Fruit fly (Drosophila melanogaster) whole organism, embryonic: ENCODE measurements around the gene CG11593.

ENCODE experiments used
- Bgb ChIP-seq: fragments of 200-800 bp; sonication (Bioruptor generic); IDR thresholded peaks from 2 replicates; pipeline ENCODE4 v1.3.6; 2022; ENCODE audit warnings: missing biosample characterization, missing genetic modification characterization; ENCODE audit not compliant: partially characterized antibody
- CG11695 ChIP-seq: fragments of 200-800 bp; sonication (Bioruptor generic); IDR thresholded peaks from 3 replicates; pipeline ENCODE4 v1.3.6; 2022; ENCODE audit warnings: missing biosample characterization, missing genetic modification characterization
- CG12071 ChIP-seq: fragments of 200-800 bp; sonication (Bioruptor generic); optimal IDR thresholded peaks from 3 replicates; lab custom pipeline; 2018; ENCODE audit warnings: missing biosample characterization, mild to moderate bottlenecking, missing genetic modification characterization
- CG12769 ChIP-seq: fragments of 200-800 bp; sonication (Bioruptor generic); optimal IDR thresholded peaks from 2 replicates; lab custom pipeline; 2019; ENCODE audit warnings: missing biosample characterization, mild to moderate bottlenecking, missing genetic modification characterization, moderate library complexity
- CG14441 ChIP-seq: fragments of 200-800 bp; sonication (Bioruptor generic); IDR thresholded peaks from 2 replicates; pipeline ENCODE4 v1.3.6; 2022; ENCODE audit warnings: missing biosample characterization, missing genetic modification characterization
- CG15696 ChIP-seq: fragments of 200-800 bp; sonication (Bioruptor generic); optimal IDR thresholded peaks from 2 replicates; lab custom pipeline; 2019; ENCODE audit warnings: missing biosample characterization, mild to moderate bottlenecking, missing genetic modification characterization, moderate library complexity
- CG1603 ChIP-seq: fragments of 200-800 bp; sonication (Bioruptor generic); optimal IDR thresholded peaks from 2 replicates; lab custom pipeline; 2019; ENCODE audit warnings: missing biosample characterization, mild to moderate bottlenecking, missing genetic modification characterization, moderate library complexity
- CG3407 ChIP-seq: fragments of 200-800 bp; sonication (Bioruptor generic); optimal IDR thresholded peaks from 2 replicates; lab custom pipeline; 2018; ENCODE audit warnings: missing biosample characterization, mild to moderate bottlenecking, missing genetic modification characterization
- CG34422 ChIP-seq: fragments of 200-800 bp; sonication (Bioruptor generic); IDR thresholded peaks from 3 replicates; pipeline ENCODE4 v1.3.6; 2022; ENCODE audit warnings: missing biosample characterization, missing genetic modification characterization
- CG3995 ChIP-seq: fragments of 200-800 bp; sonication (Bioruptor generic); optimal IDR thresholded peaks from 3 replicates; lab custom pipeline; 2016; ENCODE audit warnings: missing biosample characterization, missing genetic modification characterization
- CG4328 ChIP-seq: fragments of 200-800 bp; sonication (Bioruptor generic); optimal IDR thresholded peaks from 3 replicates; lab custom pipeline; 2017; ENCODE audit warnings: missing biosample characterization, missing genetic modification reagents, missing genetic modification characterization
- CG4404 ChIP-seq: fragments of 200-800 bp; sonication (Bioruptor generic); IDR thresholded peaks from 2 replicates; pipeline ENCODE4 v1.3.6; 2022; ENCODE audit warnings: missing biosample characterization, missing genetic modification characterization
- CG4707 ChIP-seq: fragments of 200-800 bp; sonication (Bioruptor generic); optimal IDR thresholded peaks from 2 replicates; lab custom pipeline; 2018; ENCODE audit warnings: missing biosample characterization, mild to moderate bottlenecking, missing genetic modification characterization, moderate library complexity
- CG5245 ChIP-seq: fragments of 200-800 bp; sonication (Bioruptor generic); optimal IDR thresholded peaks from 3 replicates; lab custom pipeline; 2016; ENCODE audit warnings: missing biosample characterization, missing genetic modification characterization
- CG6175 ChIP-seq: fragments of 200-800 bp; sonication (Bioruptor generic); IDR thresholded peaks from 3 replicates; pipeline ENCODE4 v1.3.6; 2022; ENCODE audit warnings: missing biosample characterization, missing genetic modification characterization
- CG6683 ChIP-seq: fragments of 200-800 bp; sonication (Bioruptor generic); optimal IDR thresholded peaks from 2 replicates; lab custom pipeline; 2017; ENCODE audit warnings: missing biosample characterization, mild to moderate bottlenecking, missing genetic modification characterization, missing genetic modification reagents
- CG8924 ChIP-seq: fragments of 200-800 bp; optimal IDR thresholded peaks from 3 replicates; lab custom pipeline; 2019; ENCODE audit warnings: missing biosample characterization, mild to moderate bottlenecking, missing genetic modification characterization, moderate library complexity
- CG9797 ChIP-seq: fragments of 200-800 bp; sonication (Bioruptor generic); optimal IDR thresholded peaks from 3 replicates; lab custom pipeline; 2018; ENCODE audit warnings: missing biosample characterization, mild to moderate bottlenecking, missing genetic modification characterization
- Dek ChIP-seq: fragments of 200-800 bp; sonication (Bioruptor generic); optimal IDR thresholded peaks from 3 replicates; lab custom pipeline; 2019; ENCODE audit warnings: missing biosample characterization, mild to moderate bottlenecking, missing genetic modification characterization, moderate library complexity
- Doc3 ChIP-seq: fragments of 200-800 bp; sonication (Bioruptor generic); IDR thresholded peaks from 3 replicates; pipeline ENCODE4 v1.3.6; 2022; ENCODE audit warnings: missing biosample characterization, missing genetic modification characterization; ENCODE audit not compliant: partially characterized antibody
- E2f2 ChIP-seq: fragments of 200-800 bp; sonication (Bioruptor generic); IDR thresholded peaks from 2 replicates; pipeline ENCODE4 v1.3.6; 2022; ENCODE audit warnings: missing biosample characterization, missing genetic modification characterization
- H2.0 ChIP-seq: fragments of 200-800 bp; sonication (Bioruptor generic); IDR thresholded peaks from 2 replicates; pipeline ENCODE4 v1.3.6; 2022; ENCODE audit warnings: missing biosample characterization, missing genetic modification characterization
- Hr78 ChIP-seq, 2 experiments: fragments of 200-800 bp in 1 of 2; fragments of >200 bp in 1 of 2; sonication (Bioruptor generic) in 1 of 2; optimal IDR thresholded peaks; 2 replicates each; lab custom pipeline; 2017 to 2019; ENCODE audit warnings: missing biosample characterization in 2 of 2, missing genetic modification characterization in 2 of 2, mild to moderate bottlenecking in 1 of 2, moderate library complexity in 1 of 2
- Hsf ChIP-seq: fragments of 200-800 bp; sonication (Bioruptor generic); optimal IDR thresholded peaks from 3 replicates; lab custom pipeline; 2016; ENCODE audit warnings: missing biosample characterization, missing genetic modification characterization
- MESR4 ChIP-seq: fragments of 200-800 bp; sonication (Bioruptor generic); optimal IDR thresholded peaks from 2 replicates; lab custom pipeline; 2018; ENCODE audit warnings: missing biosample characterization, mild to moderate bottlenecking, missing genetic modification characterization, moderate library complexity
- Max ChIP-seq: fragments of 200-800 bp; sonication (Bioruptor generic); optimal IDR thresholded peaks from 2 replicates; lab custom pipeline; 2016; ENCODE audit warnings: missing biosample characterization, mild to moderate bottlenecking, missing genetic modification characterization
- Myb ChIP-seq: fragments of 200-800 bp; sonication (Bioruptor generic); optimal IDR thresholded peaks from 2 replicates; lab custom pipeline; 2016; ENCODE audit warnings: missing biosample characterization, missing genetic modification characterization
- NC2α ChIP-seq: fragments of 200-800 bp; sonication (Bioruptor generic); optimal IDR thresholded peaks from 2 replicates; lab custom pipeline; 2016; ENCODE audit warnings: missing biosample characterization, missing genetic modification characterization
- NC2β ChIP-seq: fragments of 200-800 bp; sonication (Bioruptor generic); optimal IDR thresholded peaks from 2 replicates; lab custom pipeline; 2016; ENCODE audit warnings: missing biosample characterization, missing genetic modification characterization
- Rx ChIP-seq: fragments of 200-800 bp; sonication (Bioruptor generic); IDR thresholded peaks from 2 replicates; pipeline ENCODE4 v1.3.6; 2022; ENCODE audit warnings: missing biosample characterization, missing genetic modification characterization
- Scr ChIP-seq: fragments of 200-800 bp; sonication (Bioruptor generic); IDR thresholded peaks from 2 replicates; pipeline ENCODE4 v1.3.6; 2022; ENCODE audit warnings: missing biosample characterization, missing genetic modification characterization; ENCODE audit not compliant: partially characterized antibody
- Trl ChIP-seq, 3 experiments: fragments of >200 bp in 2 of 3; fragments of 200-800 bp in 1 of 3; sonication (Bioruptor generic) in 1 of 3; optimal IDR thresholded peaks; 2 replicates in 1 of 3; 3 replicates in 2 of 3; lab custom pipeline; 2016 to 2017; ENCODE audit warnings: missing biosample characterization in 1 of 3, missing genetic modification characterization in 1 of 3
- Xrp1 ChIP-seq: fragments of 200-800 bp; sonication (Bioruptor generic); IDR thresholded peaks from 2 replicates; pipeline ENCODE4 v1.3.6; 2022; ENCODE audit warnings: missing biosample characterization, missing genetic modification characterization
- ato ChIP-seq: fragments of 200-800 bp; sonication (Bioruptor generic); IDR thresholded peaks from 2 replicates; pipeline ENCODE4 v1.3.6; 2022; ENCODE audit warnings: missing biosample characterization, missing genetic modification characterization; ENCODE audit not compliant: partially characterized antibody
- cato ChIP-seq: fragments of 200-800 bp; sonication (Bioruptor generic); optimal IDR thresholded peaks from 2 replicates; lab custom pipeline; 2016; ENCODE audit warnings: missing biosample characterization, missing genetic modification characterization, borderline replicate concordance
- danr ChIP-seq: fragments of 200-800 bp; sonication (Bioruptor generic); IDR thresholded peaks from 2 replicates; pipeline ENCODE4 v1.3.6; 2022; ENCODE audit warnings: missing biosample characterization, missing genetic modification characterization
- dati ChIP-seq: fragments of 200-800 bp; sonication (Bioruptor generic); IDR thresholded peaks from 2 replicates; pipeline ENCODE4 v1.3.6; 2022; ENCODE audit warnings: missing biosample characterization, missing genetic modification characterization
- gfzf ChIP-seq: fragments of 200-800 bp; sonication (Bioruptor generic); optimal IDR thresholded peaks from 2 replicates; lab custom pipeline; 2016; ENCODE audit warnings: missing biosample characterization, mild to moderate bottlenecking, missing genetic modification characterization, moderate library complexity
- gsb ChIP-seq: fragments of 200-800 bp; sonication (Bioruptor generic); IDR thresholded peaks from 2 replicates; pipeline ENCODE4 v1.3.6; 2022; ENCODE audit warnings: missing biosample characterization, missing genetic modification characterization
- gsb-n ChIP-seq: fragments of 200-800 bp; sonication (Bioruptor generic); optimal IDR thresholded peaks from 3 replicates; lab custom pipeline; 2018; ENCODE audit warnings: missing biosample characterization, mild to moderate bottlenecking, missing genetic modification characterization
- mam ChIP-seq: fragments of 200-800 bp; sonication (Bioruptor generic); optimal IDR thresholded peaks from 3 replicates; lab custom pipeline; 2016; ENCODE audit warnings: missing biosample characterization, missing genetic modification characterization
- odd ChIP-seq: fragments of 200-800 bp; sonication (Bioruptor generic); optimal IDR thresholded peaks from 2 replicates; lab custom pipeline; 2017; ENCODE audit warnings: missing biosample characterization, mild to moderate bottlenecking, missing genetic modification characterization
- sens-2 ChIP-seq: fragments of 200-800 bp; sonication (Bioruptor generic); IDR thresholded peaks from 2 replicates; pipeline ENCODE4 v1.3.6; 2022; ENCODE audit warnings: missing biosample characterization, missing genetic modification characterization
- sob ChIP-seq: fragments of 200-800 bp; sonication (Bioruptor generic); IDR thresholded peaks from 2 replicates; pipeline ENCODE4 v1.3.6; 2022; ENCODE audit warnings: missing biosample characterization, missing genetic modification characterization
- stc ChIP-seq: fragments of 200-800 bp; sonication (Bioruptor generic); IDR thresholded peaks from 2 replicates; pipeline ENCODE4 v1.3.6; 2022; ENCODE audit warnings: missing biosample characterization, missing genetic modification characterization
- tio ChIP-seq: fragments of 200-800 bp; sonication (Bioruptor generic); optimal IDR thresholded peaks from 2 replicates; lab custom pipeline; 2017; ENCODE audit warnings: missing biosample characterization, missing genetic modification characterization, inconsistent platforms
- trem ChIP-seq: fragments of 200-800 bp; optimal IDR thresholded peaks from 3 replicates; lab custom pipeline; 2019; ENCODE audit warnings: missing biosample characterization, mild to moderate bottlenecking, missing genetic modification characterization, moderate library complexity
- tx ChIP-seq: fragments of 200-800 bp; sonication (Bioruptor generic); optimal IDR thresholded peaks from 2 replicates; lab custom pipeline; 2016; ENCODE audit warnings: missing biosample characterization, missing genetic modification characterization

CG11593 gene

dm6 chr3L:4070221-4070995 is 30.1 kb upstream of the CG11593 start (continued):
- TF ChIP-seq dati (peak; percentile 86), CG8924 (tag; lab: Kevin White, UChicago) (peak; percentile 81), stc (GFP tag; lab: Robert Waterston, UW) (peak; percentile 91), Scr (GFP tag; lab: Robert Waterston, UW) (no peak), mam (peak; percentile 85), Myb (GFP tag; lab: Kevin White, UChicago) (peak; percentile 68), odd (GFP tag; lab: Kevin White, UChicago) (peak; percentile 59), gsb (GFP tag; lab: Robert Waterston, UW) (peak; percentile 87), CG12071 (GFP tag; lab: Kevin White, UChicago) (peak; percentile 89), Dek (peak; percentile 84), CG3995 (GFP tag; lab: Kevin White, UChicago) (peak; percentile 59), Max (GFP tag; lab: Kevin White, UChicago) (peak; percentile 67), CG6683 (GFP tag; lab: Kevin White, UChicago) (peak; percentile 6), ato (GFP tag; lab: Robert Waterston, UW) (no peak), Doc3 (no peak), Rx (GFP tag; lab: Robert Waterston, UW) (peak; percentile 86), CG4328 (GFP tag; lab: Kevin White, UChicago) (no peak), CG4404 (GFP tag; lab: Robert Waterston, UW) (peak; percentile 75), CG5245 (GFP tag; lab: Kevin White, UChicago) (peak; percentile 71), CG9797 (GFP tag; lab: Kevin White, UChicago) (no peak), Xrp1 (peak; percentile 90), CG15696 (tag; lab: Kevin White, UChicago) (peak; percentile 18), Hr78 (GFP tag; optimal IDR thresholded peaks at IDR 0.05; lab: Kevin White, UChicago) (peak in 1 of 2 experiments; percentile 32), CG3407 (peak; percentile 62), trem (tag; lab: Kevin White, UChicago) (peak; percentile 13), Bgb (no peak), E2f2 (peak; percentile 69), danr (GFP tag; lab: Robert Waterston, UW) (peak; percentile 89), NC2α (GFP tag; lab: Kevin White, UChicago) (peak; percentile 72), CG11695 (peak; percentile 87), cato (peak; percentile 71), gfzf (GFP tag; lab: Kevin White, UChicago) (no peak), H2.0 (GFP tag; lab: Robert Waterston, UW) (peak; percentile 94), MESR4 (GFP tag; lab: Kevin White, UChicago) (no peak), CG4707 (GFP tag; lab: Kevin White, UChicago) (peak; percentile 72), sob (peak; percentile 93), tx (GFP tag; lab: Kevin White, UChicago) (peak; percentile 85), sens-2 (GFP tag; lab: Robert Waterston, UW) (peak; percentile 88), gsb-n (tag; lab: Kevin White, UChicago) (peak; percentile 71), CG14441 (GFP tag; lab: Robert Waterston, UW) (peak; percentile 90), tio (peak; percentile 73), CG34422 (GFP tag; lab: Robert Waterston, UW) (peak; percentile 88), CG12769 (tag; lab: Kevin White, UChicago) (peak; percentile 97), Hsf (GFP tag; lab: Kevin White, UChicago) (peak; percentile 92), Trl (optimal IDR thresholded peaks at IDR 0.05; lab: Kevin White, UChicago) (peak in 1 of 2 experiments; percentile 9), Trl (GFP tag; optimal IDR thresholded peaks at IDR 0.05; lab: Kevin White, UChicago) (peak; percentile 71), CG6175 (GFP tag; lab: Robert Waterston, UW) (peak; percentile 81), NC2β (GFP tag; lab: Kevin White, UChicago) (peak; percentile 77), CG1603 (tag; lab: Kevin White, UChicago) (peak; percentile 93)
